Fruit fly (Drosophila melanogaster) whole organism, prepupa: ENCODE results near the gene CG33286.

Experiments
- CG11294 ChIP-seq: fragments of 200-800 bp; sonication (Bioruptor generic); IDR thresholded peaks from 2 replicates; pipeline ENCODE4 v1.3.6; 2022; ENCODE audit warnings: missing biosample characterization, missing genetic modification characterization
- CG16779 ChIP-seq: fragments of 200-800 bp; sonication (Bioruptor generic); optimal IDR thresholded peaks from 3 replicates; lab custom pipeline; 2017; ENCODE audit warnings: missing biosample characterization, mild to moderate bottlenecking, missing genetic modification characterization
- CG9139 ChIP-seq: fragments of 200-800 bp; sonication (Bioruptor generic); optimal IDR thresholded peaks from 3 replicates; lab custom pipeline; 2017; ENCODE audit warnings: missing biosample characterization, mild to moderate bottlenecking, missing genetic modification characterization
- Eip75B ChIP-seq: fragments of 200-800 bp; sonication (Bioruptor generic); optimal IDR thresholded peaks from 3 replicates; lab custom pipeline; 2016; ENCODE audit warnings: missing biosample characterization, missing genetic modification characterization
- Gug ChIP-seq: fragments of 200-800 bp; sonication (Bioruptor generic); IDR thresholded peaks from 2 replicates; pipeline ENCODE4 v1.3.6; 2022; ENCODE audit warnings: missing biosample characterization, missing genetic modification characterization
- Smox ChIP-seq: fragments of 200-800 bp; sonication (Bioruptor generic); optimal IDR thresholded peaks from 3 replicates; lab custom pipeline; 2016; ENCODE audit warnings: missing biosample characterization, missing genetic modification characterization
- Sox14 ChIP-seq: fragments of 200-800 bp; sonication (Bioruptor generic); optimal IDR thresholded peaks from 3 replicates; lab custom pipeline; 2016; ENCODE audit warnings: missing biosample characterization, missing genetic modification characterization
- acj6 ChIP-seq: fragments of 200-800 bp; sonication (Bioruptor generic); optimal IDR thresholded peaks from 3 replicates; lab custom pipeline; 2016; ENCODE audit warnings: missing biosample characterization, missing genetic modification characterization
- dsx ChIP-seq: fragments of 200-800 bp; optimal IDR thresholded peaks from 3 replicates; lab custom pipeline; 2019; ENCODE audit warnings: missing biosample characterization, mild to moderate bottlenecking, missing genetic modification characterization, moderate library complexity; ENCODE audit not compliant: poor library complexity, severe bottlenecking
- salr ChIP-seq, 2 experiments: fragments of 200-800 bp; sonication (Bioruptor generic); optimal IDR thresholded peaks; 3 replicates each; lab custom pipeline; 2016 to 2018; ENCODE audit warnings: missing biosample characterization in 2 of 2, missing genetic modification characterization in 2 of 2, mild to moderate bottlenecking in 1 of 2
- spab ChIP-seq: fragments of 200-800 bp; sonication (Bioruptor generic); optimal IDR thresholded peaks from 2 replicates; lab custom pipeline; 2017; ENCODE audit warnings: missing biosample characterization, mild to moderate bottlenecking, missing genetic modification characterization, missing genetic modification reagents
- ss ChIP-seq, 2 experiments: fragments of 200-800 bp; sonication (Bioruptor generic); optimal IDR thresholded peaks; 2 replicates in 1 of 2; 3 replicates in 1 of 2; lab custom pipeline; 2017 to 2018; ENCODE audit warnings: mild to moderate bottlenecking in 2 of 2, missing biosample characterization in 2 of 2, missing genetic modification characterization in 2 of 2, moderate library complexity in 1 of 2
- topi ChIP-seq: fragments of 200-800 bp; sonication (Bioruptor generic); optimal IDR thresholded peaks from 3 replicates; lab custom pipeline; 2016; ENCODE audit warnings: missing biosample characterization, missing genetic modification characterization

dm6 chr3L:20980499-20980898 lies 6.0 kb upstream of the CG33286 start:
- TF ChIP-seq CG11294, result no peak
- no peak for TF ChIP-seq Gug (GFP tag; lab: Robert Waterston, UW)
- TF ChIP-seq Smox, result no peak
- TF ChIP-seq salr (GFP tag; optimal IDR thresholded peaks at IDR 0.05; lab: Kevin White, UChicago), result peak in 1 of 2 experiments; percentile 42
- TF ChIP-seq spab (GFP tag; lab: Kevin White, UChicago), result no peak
- TF ChIP-seq Eip75B (GFP tag; lab: Kevin White, UChicago), result no peak
- TF ChIP-seq CG16779, result no peak
- no peak for TF ChIP-seq ss (GFP tag; optimal IDR thresholded peaks at IDR 0.05; lab: Kevin White, UChicago)
- no peak for TF ChIP-seq acj6
- no peak for TF ChIP-seq Sox14
- peak; percentile 51 for TF ChIP-seq dsx (GFP tag; lab: Kevin White, UChicago)
- TF ChIP-seq topi (GFP tag; lab: Kevin White, UChicago), result no peak
- no peak for TF ChIP-seq CG9139 (GFP tag; lab: Kevin White, UChicago)
